Worm (Caenorhabditis elegans) whole organism, mixed stage, embryonic: ENCODE measurements around the gene nhr-34.

ENCODE experiments used
- nhr-237 ChIP-seq: fragments of 150-350 bp; optimal IDR thresholded peaks from 2 replicates; lab custom pipeline; 2014; ENCODE audit warnings: missing biosample characterization, missing genetic modification characterization
- unc-39 ChIP-seq: fragments of 150-350 bp; optimal IDR thresholded peaks from 2 replicates; lab custom pipeline; 2014; ENCODE audit warnings: missing biosample characterization, missing genetic modification characterization

DNA sequence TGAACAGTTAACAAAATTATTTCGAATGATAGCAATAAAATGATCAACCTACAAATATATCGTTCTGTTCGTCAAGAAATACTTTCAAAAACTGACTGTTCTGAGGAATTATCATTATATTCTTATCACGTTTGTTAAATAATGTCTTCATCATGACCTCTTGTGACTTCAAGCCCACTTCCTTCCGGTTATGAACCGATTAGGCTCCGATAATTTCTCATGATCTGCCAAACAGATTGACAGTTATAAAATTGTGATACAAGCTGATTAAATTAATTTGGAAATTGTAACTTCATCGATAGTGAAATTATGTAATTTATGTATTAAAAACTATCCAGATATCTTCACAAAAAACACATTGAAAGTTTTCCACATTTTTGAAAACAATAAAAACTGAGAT is 5.4 kb upstream of the nhr-34 start, which contains the start of gene ins-8:
- no peak for TF ChIP-seq nhr-237
- TF ChIP-seq unc-39 = no peak
